Worm (Caenorhabditis elegans) whole organism, mixed stage, embryonic: ENCODE data around the gene ZC196.3.
"Not testable (repeated sequence)": the region's sequence is repeated elsewhere in the genome, so short reads cannot be mapped to it uniquely, and the experiment has no call there.

Experiments used
- M03D4.4 ChIP-seq: sonication (generic microtip); optimal IDR thresholded peaks from 2 replicates; lab custom pipeline; 2017; ENCODE audit warnings: mild to moderate bottlenecking, missing genetic modification characterization, missing compliant biosample characterization
- bed-3 ChIP-seq: fragments of 200-800 bp; sonication (Bioruptor generic); optimal IDR thresholded peaks from 3 replicates; lab custom pipeline; 2018; ENCODE audit warnings: mild to moderate bottlenecking, missing genetic modification characterization, moderate library complexity, missing compliant biosample characterization
- ceh-39 ChIP-seq: fragments of 150-350 bp; optimal IDR thresholded peaks from 2 replicates; lab custom pipeline; 2014; ENCODE audit warnings: missing biosample characterization, missing genetic modification characterization
- ceh-43 ChIP-seq: fragments of 200-800 bp; sonication (Bioruptor generic); optimal IDR thresholded peaks from 2 replicates; lab custom pipeline; 2018; ENCODE audit warnings: mild to moderate bottlenecking, missing genetic modification characterization, moderate library complexity, missing compliant biosample characterization
- ceh-83 ChIP-seq: fragments of 200-800 bp; sonication (Bioruptor generic); optimal IDR thresholded peaks from 2 replicates; lab custom pipeline; 2018; ENCODE audit warnings: mild to moderate bottlenecking, missing genetic modification characterization, missing compliant biosample characterization
- cnd-1 ChIP-seq: fragments of 200-800 bp; sonication (Bioruptor generic); optimal IDR thresholded peaks from 2 replicates; lab custom pipeline; 2018; ENCODE audit warnings: mild to moderate bottlenecking, missing genetic modification characterization, missing compliant biosample characterization
- drap-1 ChIP-seq: fragments of 200-800 bp; sonication (Bioruptor generic); optimal IDR thresholded peaks from 3 replicates; lab custom pipeline; 2018; ENCODE audit warnings: mild to moderate bottlenecking, missing genetic modification characterization, missing compliant biosample characterization
- elt-1 ChIP-seq: sonication (generic microtip); optimal IDR thresholded peaks from 2 replicates; lab custom pipeline; 2017; ENCODE audit warnings: missing genetic modification characterization, mild to moderate bottlenecking, missing compliant biosample characterization, antibody characterized with exemption, moderate library complexity, borderline replicate concordance; ENCODE audit not compliant: insufficient read depth
- flh-1 ChIP-seq: fragments of 200-800 bp; sonication (Bioruptor generic); optimal IDR thresholded peaks from 2 replicates; lab custom pipeline; 2018; ENCODE audit warnings: mild to moderate bottlenecking, missing genetic modification characterization, moderate library complexity, missing compliant biosample characterization
- ham-2 ChIP-seq: fragments of 200-800 bp; sonication (Bioruptor generic); optimal IDR thresholded peaks from 2 replicates; lab custom pipeline; 2018; ENCODE audit warnings: mild to moderate bottlenecking, missing genetic modification characterization, missing compliant biosample characterization
- hlh-1 ChIP-seq: fragments of 150-350 bp; optimal IDR thresholded peaks from 2 replicates; lab custom pipeline; 2014; ENCODE audit warnings: missing biosample characterization, missing genetic modification reagents, missing genetic modification characterization
- lin-13 ChIP-seq: fragments of 150-350 bp; optimal IDR thresholded peaks from 2 replicates; lab custom pipeline; 2014; ENCODE audit warnings: missing biosample characterization, missing genetic modification characterization
- lin-32 ChIP-seq: fragments of 200-800 bp; sonication (Bioruptor generic); optimal IDR thresholded peaks from 2 replicates; lab custom pipeline; 2018; ENCODE audit warnings: mild to moderate bottlenecking, missing genetic modification characterization, missing compliant biosample characterization
- lsy-2 ChIP-seq: fragments of 150-350 bp; optimal IDR thresholded peaks from 2 replicates; lab custom pipeline; 2014; ENCODE audit warnings: missing biosample characterization, missing genetic modification characterization
- mep-1 ChIP-seq: fragments of 150-350 bp; optimal IDR thresholded peaks from 2 replicates; lab custom pipeline; 2017; ENCODE audit warnings: missing biosample characterization, missing genetic modification reagents, missing genetic modification characterization, inconsistent platforms
- mls-2 ChIP-seq: sonication (generic microtip); optimal IDR thresholded peaks from 2 replicates; lab custom pipeline; 2016; ENCODE audit warnings: mild to moderate bottlenecking, missing genetic modification characterization, moderate library complexity, missing compliant biosample characterization
- nhr-12 ChIP-seq: fragments of 150-350 bp; optimal IDR thresholded peaks from 2 replicates; lab custom pipeline; 2014; ENCODE audit warnings: missing biosample characterization, missing genetic modification characterization
- nhr-2 ChIP-seq: fragments of 150-350 bp; optimal IDR thresholded peaks from 2 replicates; lab custom pipeline; 2014; ENCODE audit warnings: missing biosample characterization, missing genetic modification characterization
- nhr-237 ChIP-seq: fragments of 150-350 bp; optimal IDR thresholded peaks from 2 replicates; lab custom pipeline; 2014; ENCODE audit warnings: missing biosample characterization, missing genetic modification characterization
- nhr-28 ChIP-seq: fragments of 150-350 bp; optimal IDR thresholded peaks from 2 replicates; lab custom pipeline; 2014; ENCODE audit warnings: missing biosample characterization, missing genetic modification characterization
- nhr-76 ChIP-seq: sonication (generic microtip); optimal IDR thresholded peaks from 2 replicates; lab custom pipeline; 2017; ENCODE audit warnings: missing biosample characterization, missing genetic modification characterization
- sem-2 ChIP-seq: fragments of 200-800 bp; sonication (Bioruptor generic); optimal IDR thresholded peaks from 2 replicates; lab custom pipeline; 2018; ENCODE audit warnings: mild to moderate bottlenecking, missing genetic modification characterization, missing compliant biosample characterization
- snpc-4 ChIP-seq: fragments of 150-350 bp; optimal IDR thresholded peaks from 2 replicates; lab custom pipeline; 2014; ENCODE audit warnings: missing biosample characterization, missing genetic modification characterization
- sptf-1 ChIP-seq: sonication (generic microtip); optimal IDR thresholded peaks from 2 replicates; lab custom pipeline; 2017; ENCODE audit warnings: mild to moderate bottlenecking, missing genetic modification characterization, moderate library complexity, missing compliant biosample characterization
- tbx-8 ChIP-seq: fragments of 200-800 bp; sonication (Bioruptor generic); optimal IDR thresholded peaks from 2 replicates; lab custom pipeline; 2018; ENCODE audit warnings: mild to moderate bottlenecking, missing genetic modification characterization, moderate library complexity, missing compliant biosample characterization
- unc-120 ChIP-seq: sonication (generic microtip); optimal IDR thresholded peaks from 2 replicates; lab custom pipeline; 2017; ENCODE audit warnings: missing genetic modification characterization, missing compliant biosample characterization; ENCODE audit not compliant: poor library complexity, severe bottlenecking
- unc-62 ChIP-seq: fragments of 150-350 bp; optimal IDR thresholded peaks from 2 replicates; lab custom pipeline; 2014; ENCODE audit warnings: missing biosample characterization, missing genetic modification reagents, missing genetic modification characterization
- zip-8 ChIP-seq: fragments of 150-350 bp; optimal IDR thresholded peaks from 2 replicates; lab custom pipeline; 2014; ENCODE audit warnings: missing biosample characterization, missing genetic modification characterization
- ztf-11 ChIP-seq: fragments of 150-350 bp; optimal IDR thresholded peaks from 2 replicates; lab custom pipeline; 2014; ENCODE audit warnings: missing biosample characterization, missing genetic modification characterization

Gene ZC196.3

DNA sequence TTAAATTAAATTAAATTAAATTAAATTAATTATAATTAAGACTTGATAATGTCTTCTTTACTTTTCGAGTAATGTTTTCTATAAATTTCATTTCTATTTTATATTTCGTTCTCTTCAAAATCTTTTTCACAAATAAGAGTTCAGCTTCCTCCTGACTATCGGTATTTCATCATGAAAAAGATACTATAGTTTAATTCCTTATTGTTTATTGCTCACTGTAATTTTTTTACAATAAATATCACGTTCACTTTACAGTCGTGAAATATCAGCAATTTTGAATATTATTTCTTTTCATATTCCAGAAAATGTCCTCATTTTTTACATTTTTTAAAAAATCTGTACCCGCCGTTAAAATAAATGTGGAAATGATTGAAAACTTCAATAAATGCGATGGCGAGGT, at the start of gene ZC196.3:
Gene ZC196.3, plus strand, starts transcription at position 301 of the 400 bp plus-strand sequence.
- no peak for TF ChIP-seq lsy-2
- TF ChIP-seq unc-62 (GFP tag; lab: Kevin White, UChicago), result no peak
- no peak for TF ChIP-seq cnd-1 (tag; lab: Kevin White, UChicago)
- TF ChIP-seq mls-2 (tag; lab: Kevin White, UChicago), result no peak
- no peak for TF ChIP-seq ceh-43 (GFP tag; lab: Kevin White, UChicago)
- TF ChIP-seq ceh-39 (tag; lab: Kevin White, UChicago), result no peak
- no peak for TF ChIP-seq elt-1 (tag; lab: Kevin White, UChicago)
- no peak for TF ChIP-seq lin-32 (GFP tag; lab: Kevin White, UChicago)
- TF ChIP-seq bed-3 (GFP tag; lab: Kevin White, UChicago), result no peak
- TF ChIP-seq snpc-4 (tag; lab: Kevin White, UChicago), result no peak
- TF ChIP-seq drap-1 (GFP tag; lab: Kevin White, UChicago), result no peak
- TF ChIP-seq mep-1 (tag; lab: Kevin White, UChicago), result no peak
- no peak for TF ChIP-seq nhr-237 (tag; lab: Kevin White, UChicago)
- TF ChIP-seq M03D4.4 (tag; lab: Kevin White, UChicago), result no peak
- TF ChIP-seq lin-13, result no peak

ce11 chrV:8686764-8687163, 49.7 kb upstream of the ZC196.3 start, which contains the start of gene ZC190.7:
Gene ZC190.7, minus strand, starts transcription at chrV:8686864.
- no peak for TF ChIP-seq hlh-1 (tag; lab: Kevin White, UChicago)
- no peak for TF ChIP-seq nhr-12 (tag; lab: Kevin White, UChicago)
- TF ChIP-seq bed-3 (GFP tag; lab: Kevin White, UChicago), result no peak
- TF ChIP-seq lin-13, result no peak
- no peak for TF ChIP-seq cnd-1 (tag; lab: Kevin White, UChicago)
- TF ChIP-seq nhr-76 (tag; lab: Kevin White, UChicago), result no peak
- TF ChIP-seq ztf-11 (tag; lab: Kevin White, UChicago), result no peak
- no peak for TF ChIP-seq nhr-28
- TF ChIP-seq mls-2 (tag; lab: Kevin White, UChicago), result no peak
- TF ChIP-seq sem-2 (GFP tag; lab: Kevin White, UChicago), result no peak
- TF ChIP-seq nhr-2 (tag; lab: Kevin White, UChicago), result no peak
- no peak for TF ChIP-seq mep-1 (tag; lab: Kevin White, UChicago)
- no peak for TF ChIP-seq ceh-83 (GFP tag; lab: Kevin White, UChicago)
- no peak for TF ChIP-seq ceh-39 (tag; lab: Kevin White, UChicago)
- no peak for TF ChIP-seq elt-1 (tag; lab: Kevin White, UChicago)
- TF ChIP-seq ham-2 (GFP tag; lab: Kevin White, UChicago), result no peak
- TF ChIP-seq tbx-8 (GFP tag; lab: Kevin White, UChicago), result no peak
- TF ChIP-seq, all 35 proteins: peak for 0

DNA sequence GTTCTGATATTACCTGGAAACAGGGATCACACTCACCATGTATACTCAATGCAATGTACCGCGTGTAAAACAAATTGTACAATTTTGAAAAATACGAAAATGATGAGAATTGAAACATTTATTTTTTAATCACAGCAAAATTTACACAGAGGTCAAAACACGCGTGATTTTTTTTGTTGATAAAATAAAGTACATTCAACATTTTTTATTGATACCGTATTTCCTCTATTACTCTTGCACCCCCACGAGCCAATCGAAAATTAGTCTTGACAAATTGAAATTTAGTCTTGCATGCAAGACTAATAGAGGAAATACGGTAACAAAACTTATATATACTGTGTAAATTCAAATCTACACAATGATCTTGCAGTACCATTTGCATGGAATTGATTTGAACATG, 48.8 kb upstream of the ZC196.3 start, which contains the start of gene ZC190.8:
Gene ZC190.8, minus strand, starts transcription at position 101 of the 400 bp plus-strand sequence.
- no peak for TF ChIP-seq lin-13
- TF ChIP-seq, all 35 proteins: peak for 0

- not testable (repeated sequence) for TF ChIP-seq mep-1, nhr-2, M03D4.4 (tag; lab: Kevin White, UChicago)
These were observed 40.3 kb upstream of the ZC196.3 start, which contains the start of gene ZC190.10 for ce11 chrV:8696218-8696617. Gene ZC190.10, minus strand, starts transcription at chrV:8696318.

DNA sequence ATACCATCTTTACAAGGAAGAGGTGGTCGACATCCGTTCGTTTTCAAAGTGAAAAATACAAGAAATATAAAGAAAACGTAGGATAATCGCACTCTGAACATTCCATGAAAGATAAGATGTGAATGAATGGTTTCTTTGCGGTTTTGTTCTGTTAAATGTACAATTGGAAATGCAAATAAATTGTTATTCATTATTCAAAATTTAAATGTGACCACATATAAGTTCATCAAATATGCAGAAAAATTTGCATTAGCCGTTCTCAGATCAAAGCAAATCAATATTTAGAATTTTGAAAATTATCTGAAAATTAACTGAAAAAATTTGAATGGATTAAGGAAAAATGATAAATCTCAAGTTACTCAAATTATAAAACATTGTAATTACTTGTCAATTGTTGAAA, 24.6 kb upstream of the ZC196.3 start, which contains the start of gene ZC178.2:
Gene ZC178.2, minus strand, starts transcription at position 101 of the 400 bp plus-strand sequence.
- TF ChIP-seq M03D4.4 (tag; lab: Kevin White, UChicago) (no peak), ztf-11 (tag; lab: Kevin White, UChicago) (no peak), hlh-1 (tag; lab: Kevin White, UChicago) (no peak), ceh-43 (GFP tag; lab: Kevin White, UChicago) (no peak), ceh-39 (tag; lab: Kevin White, UChicago) (no peak), sptf-1 (tag; lab: Kevin White, UChicago) (no peak), zip-8 (tag; lab: Kevin White, UChicago) (no peak), lin-32 (GFP tag; lab: Kevin White, UChicago) (no peak), sem-2 (GFP tag; lab: Kevin White, UChicago) (no peak), snpc-4 (tag; lab: Kevin White, UChicago) (no peak), ceh-83 (GFP tag; lab: Kevin White, UChicago) (no peak), mls-2 (tag; lab: Kevin White, UChicago) (no peak), lin-13 (no peak), unc-120 (tag; lab: Kevin White, UChicago) (no peak), drap-1 (GFP tag; lab: Kevin White, UChicago) (no peak), flh-1 (GFP tag; lab: Kevin White, UChicago) (no peak), nhr-76 (tag; lab: Kevin White, UChicago) (no peak)
